Fruit fly (Drosophila melanogaster) whole organism, embryonic: ENCODE data around the gene Dpm3.
A peak's percentile ranks its signal among the peaks of the same experiment; 100 is the strongest.

Experiments used
- B-H1 ChIP-seq: fragments of 200-800 bp; sonication (Bioruptor generic); IDR thresholded peaks from 3 replicates; pipeline ENCODE4 v1.3.6; 2022; ENCODE audit warnings: missing biosample characterization, missing genetic modification characterization
- Bgb ChIP-seq: fragments of 200-800 bp; sonication (Bioruptor generic); IDR thresholded peaks from 2 replicates; pipeline ENCODE4 v1.3.6; 2022; ENCODE audit warnings: missing biosample characterization, missing genetic modification characterization; ENCODE audit not compliant: partially characterized antibody
- CG10321 ChIP-seq: fragments of 200-800 bp; sonication (Bioruptor generic); IDR thresholded peaks from 2 replicates; pipeline ENCODE4 v1.3.6; 2022; ENCODE audit warnings: missing biosample characterization, missing genetic modification characterization
- CG10462 ChIP-seq: fragments of 200-800 bp; sonication (Bioruptor generic); optimal IDR thresholded peaks from 2 replicates; lab custom pipeline; 2016; ENCODE audit warnings: missing biosample characterization, missing genetic modification characterization
- CG11398 ChIP-seq: fragments of 200-800 bp; sonication (Bioruptor generic); optimal IDR thresholded peaks from 2 replicates; lab custom pipeline; 2016; ENCODE audit warnings: missing biosample characterization, missing genetic modification characterization
- CG12391 ChIP-seq: fragments of 200-800 bp; sonication (Bioruptor generic); optimal IDR thresholded peaks from 3 replicates; lab custom pipeline; 2018; ENCODE audit warnings: missing biosample characterization, mild to moderate bottlenecking, missing genetic modification characterization, moderate library complexity
- CG13296 ChIP-seq: fragments of 200-800 bp; sonication (Bioruptor generic); optimal IDR thresholded peaks from 3 replicates; lab custom pipeline; 2018; ENCODE audit warnings: missing biosample characterization, mild to moderate bottlenecking, missing genetic modification characterization
- CG14050 ChIP-seq: fragments of 200-800 bp; sonication (Bioruptor generic); IDR thresholded peaks from 3 replicates; pipeline ENCODE4 v1.3.6; 2022; ENCODE audit warnings: missing biosample characterization, missing genetic modification characterization
- CG14667 ChIP-seq: fragments of 200-800 bp; sonication (Bioruptor generic); IDR thresholded peaks from 2 replicates; pipeline ENCODE4 v1.3.6; 2022; ENCODE audit warnings: missing biosample characterization, missing genetic modification characterization
- CG17359 ChIP-seq: fragments of 200-800 bp; sonication (Bioruptor generic); optimal IDR thresholded peaks from 3 replicates; lab custom pipeline; 2018; ENCODE audit warnings: missing biosample characterization, mild to moderate bottlenecking, missing genetic modification characterization, moderate library complexity
- CG30431 ChIP-seq: fragments of 200-800 bp; sonication (Bioruptor generic); optimal IDR thresholded peaks from 2 replicates; lab custom pipeline; 2017; ENCODE audit warnings: missing biosample characterization, missing genetic modification characterization
- CG33557 ChIP-seq: fragments of 200-800 bp; sonication (Bioruptor generic); optimal IDR thresholded peaks from 2 replicates; lab custom pipeline; 2019; ENCODE audit warnings: missing biosample characterization, mild to moderate bottlenecking, missing genetic modification characterization, moderate library complexity
- CHES-1-like ChIP-seq: fragments of 200-800 bp; sonication (Bioruptor generic); optimal IDR thresholded peaks from 2 replicates; lab custom pipeline; 2016; ENCODE audit warnings: missing biosample characterization, missing genetic modification characterization
- Dip3 ChIP-seq: fragments of 200-800 bp; sonication (Bioruptor generic); optimal IDR thresholded peaks from 3 replicates; lab custom pipeline; 2016; ENCODE audit warnings: missing biosample characterization, missing genetic modification characterization
- Dp ChIP-seq: fragments of 200-800 bp; sonication (Bioruptor generic); optimal IDR thresholded peaks from 2 replicates; lab custom pipeline; 2018; ENCODE audit warnings: missing biosample characterization, mild to moderate bottlenecking, missing genetic modification characterization, moderate library complexity
- Elba2 ChIP-seq: fragments of 200-800 bp; sonication (Bioruptor generic); optimal IDR thresholded peaks from 3 replicates; lab custom pipeline; 2016; ENCODE audit warnings: missing biosample characterization, missing genetic modification characterization
- HLH3B ChIP-seq: fragments of 200-800 bp; sonication (Bioruptor generic); IDR thresholded peaks from 2 replicates; pipeline ENCODE4 v1.3.6; 2022; ENCODE audit warnings: missing biosample characterization, missing genetic modification characterization
- HLH54F ChIP-seq: fragments of 200-800 bp; sonication (Bioruptor generic); optimal IDR thresholded peaks from 3 replicates; lab custom pipeline; 2016; ENCODE audit warnings: missing biosample characterization, missing genetic modification characterization
- Hey ChIP-seq: fragments of 200-800 bp; sonication (Bioruptor generic); optimal IDR thresholded peaks from 3 replicates; lab custom pipeline; 2018; ENCODE audit warnings: missing biosample characterization, mild to moderate bottlenecking, missing genetic modification characterization
- HmgZ ChIP-seq: fragments of 200-800 bp; sonication (Bioruptor generic); optimal IDR thresholded peaks from 2 replicates; lab custom pipeline; 2018; ENCODE audit warnings: missing biosample characterization, mild to moderate bottlenecking, missing genetic modification characterization
- Hmx ChIP-seq: fragments of 200-800 bp; sonication (Bioruptor generic); optimal IDR thresholded peaks from 2 replicates; lab custom pipeline; 2016; ENCODE audit warnings: missing biosample characterization, missing genetic modification characterization
- Hr39 ChIP-seq: fragments of >200 bp; optimal IDR thresholded peaks from 2 replicates; lab custom pipeline; 2017
- Optix ChIP-seq: fragments of 200-800 bp; sonication (Bioruptor generic); IDR thresholded peaks from 3 replicates; pipeline ENCODE4 v1.3.6; 2022; ENCODE audit warnings: missing biosample characterization, missing genetic modification characterization
- Sin3A ChIP-seq: fragments of >200 bp; optimal IDR thresholded peaks from 2 replicates; lab custom pipeline; 2018
- Six4 ChIP-seq: fragments of 200-800 bp; sonication (Bioruptor generic); optimal IDR thresholded peaks from 2 replicates; lab custom pipeline; 2016; ENCODE audit warnings: missing biosample characterization, missing genetic modification characterization
- ac ChIP-seq: fragments of 200-800 bp; sonication (Bioruptor generic); optimal IDR thresholded peaks from 3 replicates; lab custom pipeline; 2017; ENCODE audit warnings: missing biosample characterization, mild to moderate bottlenecking, missing genetic modification characterization
- ase ChIP-seq: fragments of 200-800 bp; sonication (Bioruptor generic); IDR thresholded peaks from 3 replicates; pipeline ENCODE4 v1.3.6; 2022; ENCODE audit warnings: missing biosample characterization, missing genetic modification characterization
- bsh ChIP-seq, 2 experiments: fragments of 200-800 bp; sonication (Bioruptor generic); optimal IDR thresholded peaks; 2 replicates each; lab custom pipeline; 2017 to 2018; ENCODE audit warnings: mild to moderate bottlenecking in 2 of 2, missing biosample characterization in 2 of 2, missing genetic modification characterization in 2 of 2, moderate library complexity in 1 of 2
- dmrt11E ChIP-seq: fragments of 200-800 bp; sonication (Bioruptor generic); optimal IDR thresholded peaks from 3 replicates; lab custom pipeline; 2018; ENCODE audit warnings: missing biosample characterization, mild to moderate bottlenecking, missing genetic modification characterization, moderate library complexity
- ewg ChIP-seq: fragments of 200-800 bp; sonication (Bioruptor generic); optimal IDR thresholded peaks from 3 replicates; lab custom pipeline; 2017; ENCODE audit warnings: mild to moderate bottlenecking, missing biosample characterization, missing genetic modification reagents, missing genetic modification characterization
- gem ChIP-seq: fragments of 200-800 bp; sonication (Bioruptor generic); optimal IDR thresholded peaks from 2 replicates; lab custom pipeline; 2019; ENCODE audit warnings: missing biosample characterization, mild to moderate bottlenecking, missing genetic modification characterization, moderate library complexity
- hth ChIP-seq: fragments of >200 bp; optimal IDR thresholded peaks from 2 replicates; lab custom pipeline; 2017; ENCODE audit warnings: inconsistent platforms
- jigr1 ChIP-seq: fragments of 200-800 bp; sonication (Bioruptor generic); IDR thresholded peaks from 3 replicates; pipeline ENCODE4 v1.3.6; 2022; ENCODE audit warnings: missing biosample characterization, missing genetic modification characterization
- jumu ChIP-seq: fragments of 200-800 bp; sonication (Bioruptor generic); optimal IDR thresholded peaks from 3 replicates; lab custom pipeline; 2016; ENCODE audit warnings: missing biosample characterization, missing genetic modification characterization
- knrl ChIP-seq: fragments of 200-800 bp; sonication (Bioruptor generic); IDR thresholded peaks from 3 replicates; pipeline ENCODE4 v1.3.6; 2022; ENCODE audit warnings: missing biosample characterization, missing genetic modification characterization; ENCODE audit not compliant: partially characterized antibody
- lmd ChIP-seq: fragments of 200-800 bp; sonication (Bioruptor generic); IDR thresholded peaks from 2 replicates; pipeline ENCODE4 v1.3.6; 2022; ENCODE audit warnings: missing biosample characterization, missing genetic modification characterization
- mam ChIP-seq: fragments of 200-800 bp; sonication (Bioruptor generic); optimal IDR thresholded peaks from 3 replicates; lab custom pipeline; 2016; ENCODE audit warnings: missing biosample characterization, missing genetic modification characterization
- nau ChIP-seq: fragments of 200-800 bp; sonication (Bioruptor generic); optimal IDR thresholded peaks from 3 replicates; lab custom pipeline; 2017; ENCODE audit warnings: missing biosample characterization, mild to moderate bottlenecking, missing genetic modification characterization, missing genetic modification reagents
- nmo ChIP-seq: fragments of 200-800 bp; sonication (Bioruptor generic); optimal IDR thresholded peaks from 2 replicates; lab custom pipeline; 2018; ENCODE audit warnings: missing biosample characterization, mild to moderate bottlenecking, missing genetic modification characterization, moderate library complexity
- odd ChIP-seq: fragments of 200-800 bp; sonication (Bioruptor generic); optimal IDR thresholded peaks from 2 replicates; lab custom pipeline; 2017; ENCODE audit warnings: missing biosample characterization, mild to moderate bottlenecking, missing genetic modification characterization
- pfk ChIP-seq: fragments of 200-800 bp; sonication (Bioruptor generic); optimal IDR thresholded peaks from 2 replicates; lab custom pipeline; 2018; ENCODE audit warnings: missing biosample characterization, mild to moderate bottlenecking, missing genetic modification characterization, moderate library complexity
- pnt ChIP-seq: fragments of 200-800 bp; sonication (Bioruptor generic); optimal IDR thresholded peaks from 3 replicates; lab custom pipeline; 2016; ENCODE audit warnings: missing biosample characterization, missing genetic modification characterization
- pum ChIP-seq: fragments of 200-800 bp; sonication (Bioruptor generic); optimal IDR thresholded peaks from 2 replicates; lab custom pipeline; 2016; ENCODE audit warnings: missing biosample characterization, missing genetic modification characterization
- ro ChIP-seq: fragments of 200-800 bp; sonication (Bioruptor generic); IDR thresholded peaks from 2 replicates; pipeline ENCODE4 v1.3.6; 2022; ENCODE audit warnings: missing biosample characterization, missing genetic modification characterization
- scrt ChIP-seq: fragments of 200-800 bp; sonication (Bioruptor generic); optimal IDR thresholded peaks from 2 replicates; lab custom pipeline; 2018; ENCODE audit warnings: missing biosample characterization, mild to moderate bottlenecking, missing genetic modification characterization, moderate library complexity
- sens ChIP-seq: fragments of 200-800 bp; sonication (Bioruptor generic); peaks from one replicate; lab custom pipeline; 2016; ENCODE audit warnings: missing biosample characterization, missing genetic modification characterization
- sug ChIP-seq: fragments of 200-800 bp; optimal IDR thresholded peaks from 2 replicates; lab custom pipeline; 2019; ENCODE audit warnings: missing biosample characterization, mild to moderate bottlenecking, missing genetic modification characterization, moderate library complexity
- tin ChIP-seq: fragments of 200-800 bp; sonication (Bioruptor generic); optimal IDR thresholded peaks from 3 replicates; lab custom pipeline; 2016; ENCODE audit warnings: missing biosample characterization, missing genetic modification characterization
- vfl ChIP-seq: fragments of 200-800 bp; sonication (Bioruptor generic); optimal IDR thresholded peaks from 2 replicates; lab custom pipeline; 2016; ENCODE audit warnings: missing biosample characterization, missing genetic modification characterization
- wor ChIP-seq: fragments of 200-800 bp; sonication (Bioruptor generic); IDR thresholded peaks from 2 replicates; pipeline ENCODE4 v1.3.6; 2022; ENCODE audit warnings: missing biosample characterization, missing genetic modification characterization

Gene Dpm3

dm6 chr3R:13400902-13401721, 1.7 kb downstream of the Dpm3 start (continued):
- TF ChIP-seq pfk (GFP tag; lab: Kevin White, UChicago) (no peak), Hr39 (no peak), nmo (GFP tag; lab: Kevin White, UChicago) (peak; percentile 94), ase (GFP tag; lab: Robert Waterston, UW) (peak; percentile 66), Bgb (GFP tag; lab: Robert Waterston, UW) (no peak; the same call in 1 of the 2 replicates), jumu (GFP tag; lab: Kevin White, UChicago) (peak; percentile 81), ac (GFP tag; lab: Kevin White, UChicago) (peak; percentile 6), jigr1 (peak; percentile 68; the same call in 2 of the 3 replicates), mam (GFP tag; lab: Kevin White, UChicago) (peak; percentile 86), ro (GFP tag; lab: Robert Waterston, UW) (peak; percentile 71; the same call in 1 of the 2 replicates), Sin3A (lab: Kevin White, UChicago) (no peak), B-H1 (peak; percentile 73), sens (GFP tag; lab: Kevin White, UChicago) (peak; percentile 99), sug (tag; lab: Kevin White, UChicago) (peak; percentile 76), wor (GFP tag; lab: Robert Waterston, UW) (peak; percentile 83), Hmx (GFP tag; lab: Kevin White, UChicago) (peak; percentile 32), HLH3B (GFP tag; lab: Robert Waterston, UW) (peak; percentile 85), vfl (GFP tag; lab: Kevin White, UChicago) (peak; percentile 80), ewg (GFP tag; lab: Kevin White, UChicago) (peak; percentile 84), lmd (GFP tag; lab: Robert Waterston, UW) (peak; percentile 90), gem (peak; percentile 96), nau (peak; percentile 76), CG12391 (tag; lab: Kevin White, UChicago) (peak; percentile 95), scrt (GFP tag; lab: Kevin White, UChicago) (peak; percentile 42), knrl (no peak), dmrt11E (tag; lab: Kevin White, UChicago) (peak; percentile 91), hth (lab: Kevin White, UChicago) (no peak), pum (GFP tag; lab: Kevin White, UChicago) (peak; percentile 89), CG14050 (GFP tag; lab: Robert Waterston, UW) (peak; percentile 75), CG33557 (GFP tag; lab: Kevin White, UChicago) (peak; percentile 92), HLH54F (peak; percentile 86), Dip3 (GFP tag; lab: Kevin White, UChicago) (peak; percentile 84), Optix (no peak), Six4 (GFP tag; lab: Kevin White, UChicago) (peak; percentile 85), Elba2 (GFP tag; lab: Kevin White, UChicago) (no peak), CG14667 (GFP tag; lab: Robert Waterston, UW) (peak; percentile 79), tin (GFP tag; lab: Kevin White, UChicago) (peak; percentile 80), Hey (tag; lab: Kevin White, UChicago) (peak; percentile 19), bsh (GFP tag; optimal IDR thresholded peaks at IDR 0.05; lab: Kevin White, UChicago) (peak; percentile 90 to 91), CG13296 (GFP tag; lab: Kevin White, UChicago) (peak; percentile 84), CG10462 (GFP tag; lab: Kevin White, UChicago) (peak; percentile 86), CG10321 (GFP tag; lab: Robert Waterston, UW) (peak; percentile 56; the same call in 1 of the 2 replicates), CG17359 (tag; lab: Kevin White, UChicago) (peak; percentile 82), odd (peak; percentile 86), HmgZ (tag; lab: Kevin White, UChicago) (peak; percentile 90), CG30431 (GFP tag; lab: Kevin White, UChicago) (peak; percentile 84), pnt (GFP tag; lab: Kevin White, UChicago) (peak; percentile 89), CHES-1-like (peak; percentile 89), CG11398 (GFP tag; lab: Kevin White, UChicago) (peak; percentile 89), Dp (GFP tag; lab: Kevin White, UChicago) (no peak)
